ENCODE assay signal across 4 fruit fly cellular contexts in genomic region chr3R:15114465-15115228, dm6.
A peak's percentile ranks its signal among the peaks of the same experiment; 100 is the strongest.
TF ChIP-seq lines count a peak whose summit lies in the region.

No protein-coding gene starts in this region.

- no peak for TF ChIP-seq CTCF in whole organism, embryonic (GFP tag; optimal IDR thresholded peaks at IDR 0.05; lab: Kevin White, UChicago)

TF ChIP-seq in whole organism, adult, 20 proteins besides CTCF, POLR2A, EP300 and RAD21:
- TF ChIP-seq CG5204 (GFP tag; optimal IDR thresholded peaks at IDR 0.05; lab: Kevin White, UChicago) (peak; percentile 29), ovo (GFP tag; optimal IDR thresholded peaks at IDR 0.05; lab: Kevin White, UChicago) (no peak), CG33017 (tag; optimal IDR thresholded peaks at IDR 0.05; lab: Kevin White, UChicago) (no peak), bab1 (GFP tag; optimal IDR thresholded peaks at IDR 0.05; lab: Kevin White, UChicago) (peak; percentile 71), cic (GFP tag; optimal IDR thresholded peaks at IDR 0.05; lab: Kevin White, UChicago) (no peak), CG12768 (GFP tag; optimal IDR thresholded peaks at IDR 0.05; lab: Kevin White, UChicago) (no peak), CG1620 (GFP tag; optimal IDR thresholded peaks at IDR 0.05; lab: Kevin White, UChicago) (no peak), toe (GFP tag; optimal IDR thresholded peaks at IDR 0.05; lab: Kevin White, UChicago) (peak; percentile 2), cnc (optimal IDR thresholded peaks at IDR 0.05; lab: Kevin White, UChicago) (no peak), CG14711 (tag; optimal IDR thresholded peaks at IDR 0.05; lab: Kevin White, UChicago) (no peak), pad (GFP tag; optimal IDR thresholded peaks at IDR 0.05; lab: Kevin White, UChicago) (no peak), CG11617 (GFP tag; optimal IDR thresholded peaks at IDR 0.05; lab: Kevin White, UChicago) (peak; percentile 19), CG7101 (tag; optimal IDR thresholded peaks at IDR 0.05; lab: Kevin White, UChicago) (peak; percentile 28), Clk (GFP tag; optimal IDR thresholded peaks at IDR 0.05; lab: Kevin White, UChicago) (no peak), kay (GFP tag; lab: Kevin White, UChicago; ENCODE audit: borderline replicate concordance) (peak; percentile 7), Mnt (GFP tag; optimal IDR thresholded peaks at IDR 0.05; lab: Kevin White, UChicago) (peak; percentile 5), CG7045 (GFP tag; optimal IDR thresholded peaks at IDR 0.05; lab: Kevin White, UChicago) (peak; percentile 8), Crg-1 (GFP tag; optimal IDR thresholded peaks at IDR 0.05; lab: Kevin White, UChicago) (no peak), Hr96 (GFP tag; optimal IDR thresholded peaks at IDR 0.05; lab: Kevin White, UChicago) (no peak), tj (GFP tag; optimal IDR thresholded peaks at IDR 0.05; lab: Kevin White, UChicago) (no peak)

TF ChIP-seq in whole organism, embryonic, 481 proteins besides CTCF, POLR2A, EP300 and RAD21 (continues in another document):
- TF ChIP-seq kni (GFP tag; optimal IDR thresholded peaks at IDR 0.05; lab: Kevin White, UChicago) (peak; percentile 68), Med (GFP tag; lab: Kevin White, UChicago) (peak; percentile 62), gem (tag; optimal IDR thresholded peaks at IDR 0.05; lab: Kevin White, UChicago) (peak; percentile 67), fd96Cb (tag; optimal IDR thresholded peaks at IDR 0.05; lab: Kevin White, UChicago) (peak; percentile 62), cad (GFP tag; optimal IDR thresholded peaks at IDR 0.05; lab: Kevin White, UChicago) (no peak), chif (GFP tag; optimal IDR thresholded peaks at IDR 0.05; lab: Kevin White, UChicago) (peak in 1 of 2 experiments; percentile 5), sens (GFP tag; lab: Kevin White, UChicago) (peak; percentile 84), CG8924 (tag; optimal IDR thresholded peaks at IDR 0.05; lab: Kevin White, UChicago) (peak; percentile 45), az2 (GFP tag; optimal IDR thresholded peaks at IDR 0.05; lab: Kevin White, UChicago) (peak; percentile 42), CG4707 (GFP tag; optimal IDR thresholded peaks at IDR 0.05; lab: Kevin White, UChicago) (no peak), phol (tag; optimal IDR thresholded peaks at IDR 0.05; lab: Kevin White, UChicago) (peak; percentile 70), CG30403 (GFP tag; optimal IDR thresholded peaks at IDR 0.05; lab: Kevin White, UChicago) (peak; percentile 41), Spps (tag; optimal IDR thresholded peaks at IDR 0.05; lab: Kevin White, UChicago) (no peak), Ptx1 (GFP tag; IDR thresholded peaks at IDR 0.05; lab: Robert Waterston, UW) (no peak), mld (GFP tag; IDR thresholded peaks at IDR 0.05; lab: Robert Waterston, UW; ENCODE audit: partially characterized antibody) (no peak), Asciz (GFP tag; optimal IDR thresholded peaks at IDR 0.05; lab: Kevin White, UChicago) (peak; percentile 79), CG17361 (GFP tag; IDR thresholded peaks at IDR 0.05; lab: Robert Waterston, UW) (peak; percentile 76; the same call in 2 of the 3 replicates), nerfin-1 (tag; optimal IDR thresholded peaks at IDR 0.05; lab: Kevin White, UChicago) (peak; percentile 41), CG14667 (GFP tag; IDR thresholded peaks at IDR 0.05; lab: Robert Waterston, UW) (no peak), CG15601 (tag; optimal IDR thresholded peaks at IDR 0.05; lab: Kevin White, UChicago) (peak; percentile 27), CG7839 (tag; optimal IDR thresholded peaks at IDR 0.05; lab: Kevin White, UChicago) (peak; percentile 48), tap (tag; optimal IDR thresholded peaks at IDR 0.05; lab: Kevin White, UChicago) (peak; percentile 5), bsh (GFP tag; optimal IDR thresholded peaks at IDR 0.05; lab: Kevin White, UChicago) (peak; percentile 37 to 74), pnt (GFP tag; optimal IDR thresholded peaks at IDR 0.05; lab: Kevin White, UChicago) (no peak), CG10979 (tag; optimal IDR thresholded peaks at IDR 0.05; lab: Kevin White, UChicago) (peak; percentile 70)

TF ChIP-seq in whole organism, prepupa, 60 proteins besides CTCF, POLR2A, EP300 and RAD21 (continues in another document):
- TF ChIP-seq CG7368 (GFP tag; optimal IDR thresholded peaks at IDR 0.05; lab: Kevin White, UChicago) (peak; percentile 61), fd59A (GFP tag; optimal IDR thresholded peaks at IDR 0.05; lab: Kevin White, UChicago) (peak; percentile 82), CG32006 (GFP tag; optimal IDR thresholded peaks at IDR 0.05; lab: Kevin White, UChicago) (peak; percentile 96), CG11762 (GFP tag; optimal IDR thresholded peaks at IDR 0.05; lab: Kevin White, UChicago; ENCODE audit: insufficient read depth) (peak; percentile 69), spab (GFP tag; optimal IDR thresholded peaks at IDR 0.05; lab: Kevin White, UChicago) (peak; percentile 82), OdsH (GFP tag; optimal IDR thresholded peaks at IDR 0.05; lab: Kevin White, UChicago) (peak; percentile 77), CG3919 (GFP tag; optimal IDR thresholded peaks at IDR 0.05; lab: Kevin White, UChicago) (peak; percentile 77), pdm3 (GFP tag; optimal IDR thresholded peaks at IDR 0.05; lab: Kevin White, UChicago) (peak; percentile 81), CG6792 (GFP tag; optimal IDR thresholded peaks at IDR 0.05; lab: Kevin White, UChicago) (peak; percentile 59), Eip78C (GFP tag; lab: Kevin White, UChicago) (peak; percentile 95), svp (GFP tag; lab: Kevin White, UChicago) (peak; percentile 65), vri (GFP tag; optimal IDR thresholded peaks at IDR 0.05; lab: Kevin White, UChicago) (no peak), CG31627 (GFP tag; optimal IDR thresholded peaks at IDR 0.05; lab: Kevin White, UChicago) (peak; percentile 13), Ets96B (tag; optimal IDR thresholded peaks at IDR 0.05; lab: Kevin White, UChicago) (peak; percentile 82), CG8632 (GFP tag; optimal IDR thresholded peaks at IDR 0.05; lab: Kevin White, UChicago) (peak; percentile 62), CG4318 (GFP tag; optimal IDR thresholded peaks at IDR 0.05; lab: Kevin White, UChicago) (peak; percentile 88), topi (GFP tag; optimal IDR thresholded peaks at IDR 0.05; lab: Kevin White, UChicago) (peak; percentile 57), acj6 (GFP tag; optimal IDR thresholded peaks at IDR 0.05; lab: Kevin White, UChicago) (peak; percentile 66), CG6276 (GFP tag; optimal IDR thresholded peaks at IDR 0.05; lab: Kevin White, UChicago) (peak; percentile 87), CG6854 (GFP tag; optimal IDR thresholded peaks at IDR 0.05; lab: Kevin White, UChicago) (no peak), eg (GFP tag; IDR thresholded peaks at IDR 0.05; lab: Robert Waterston, UW) (peak; percentile 53; the same call in 2 of the 3 replicates), CG15336 (GFP tag; IDR thresholded peaks at IDR 0.05; lab: Robert Waterston, UW) (peak; percentile 69), fkh (GFP tag; optimal IDR thresholded peaks at IDR 0.05; lab: Kevin White, UChicago) (peak; percentile 62), Gug (GFP tag; IDR thresholded peaks at IDR 0.05; lab: Robert Waterston, UW) (peak; percentile 60), Hr39 (GFP tag; optimal IDR thresholded peaks at IDR 0.05; lab: Kevin White, UChicago) (peak; percentile 34), fd85E (GFP tag; optimal IDR thresholded peaks at IDR 0.05; lab: Kevin White, UChicago) (no peak), CG16779 (tag; optimal IDR thresholded peaks at IDR 0.05; lab: Kevin White, UChicago) (peak; percentile 67)

TF ChIP-seq in whole organism, pupa, 21 proteins besides CTCF, POLR2A, EP300 and RAD21:
- TF ChIP-seq CG34367 (tag; optimal IDR thresholded peaks at IDR 0.05; lab: Kevin White, UChicago) (peak; percentile 64), CG10348 (GFP tag; IDR thresholded peaks at IDR 0.05; lab: Robert Waterston, UW) (no peak), gl (tag; optimal IDR thresholded peaks at IDR 0.05; lab: Kevin White, UChicago) (peak; percentile 39), CG17806 (tag; optimal IDR thresholded peaks at IDR 0.05; lab: Kevin White, UChicago) (peak; percentile 66), D1 (tag; optimal IDR thresholded peaks at IDR 0.05; lab: Kevin White, UChicago) (peak; percentile 58), Pif1A (GFP tag; optimal IDR thresholded peaks at IDR 0.05; lab: Kevin White, UChicago) (peak; percentile 83), CG32121 (GFP tag; IDR thresholded peaks at IDR 0.05; lab: Robert Waterston, UW) (peak; percentile 50; the same call in 1 of the 2 replicates), CG8159 (tag; optimal IDR thresholded peaks at IDR 0.05; lab: Kevin White, UChicago) (peak; percentile 87), CG13204 (GFP tag; optimal IDR thresholded peaks at IDR 0.05; lab: Kevin White, UChicago) (no peak), Pif1B (GFP tag; optimal IDR thresholded peaks at IDR 0.05; lab: Kevin White, UChicago) (peak; percentile 67), fd96Ca (GFP tag; IDR thresholded peaks at IDR 0.05; lab: Robert Waterston, UW) (peak; percentile 66; the same call in 2 of the 3 replicates), CG15710 (tag; optimal IDR thresholded peaks at IDR 0.05; lab: Kevin White, UChicago) (peak; percentile 81), CG4496 (GFP tag; IDR thresholded peaks at IDR 0.05; lab: Robert Waterston, UW) (0 out of 3 replicates have a peak, but pooled peaks have one; percentile 17), CG8301 (tag; optimal IDR thresholded peaks at IDR 0.05; lab: Kevin White, UChicago) (peak; percentile 91), EcR (GFP tag; optimal IDR thresholded peaks at IDR 0.05; lab: Kevin White, UChicago) (peak; percentile 53), Ets98B (GFP tag; IDR thresholded peaks at IDR 0.05; lab: Robert Waterston, UW) (peak; percentile 40; the same call in 1 of the 2 replicates), Snoo (tag; optimal IDR thresholded peaks at IDR 0.05; lab: Kevin White, UChicago) (peak; percentile 20), rn (GFP tag; IDR thresholded peaks at IDR 0.05; lab: Robert Waterston, UW) (no peak), CG9948 (tag; optimal IDR thresholded peaks at IDR 0.05; lab: Kevin White, UChicago) (peak; percentile 84), CG14655 (GFP tag; optimal IDR thresholded peaks at IDR 0.05; lab: Kevin White, UChicago) (peak; percentile 95), CG12605 (GFP tag; IDR thresholded peaks at IDR 0.05; lab: Robert Waterston, UW) (no peak)
